Fruit fly (Drosophila melanogaster): ENCODE data around the gene CG32075.

The CG32075 gene

DNA sequence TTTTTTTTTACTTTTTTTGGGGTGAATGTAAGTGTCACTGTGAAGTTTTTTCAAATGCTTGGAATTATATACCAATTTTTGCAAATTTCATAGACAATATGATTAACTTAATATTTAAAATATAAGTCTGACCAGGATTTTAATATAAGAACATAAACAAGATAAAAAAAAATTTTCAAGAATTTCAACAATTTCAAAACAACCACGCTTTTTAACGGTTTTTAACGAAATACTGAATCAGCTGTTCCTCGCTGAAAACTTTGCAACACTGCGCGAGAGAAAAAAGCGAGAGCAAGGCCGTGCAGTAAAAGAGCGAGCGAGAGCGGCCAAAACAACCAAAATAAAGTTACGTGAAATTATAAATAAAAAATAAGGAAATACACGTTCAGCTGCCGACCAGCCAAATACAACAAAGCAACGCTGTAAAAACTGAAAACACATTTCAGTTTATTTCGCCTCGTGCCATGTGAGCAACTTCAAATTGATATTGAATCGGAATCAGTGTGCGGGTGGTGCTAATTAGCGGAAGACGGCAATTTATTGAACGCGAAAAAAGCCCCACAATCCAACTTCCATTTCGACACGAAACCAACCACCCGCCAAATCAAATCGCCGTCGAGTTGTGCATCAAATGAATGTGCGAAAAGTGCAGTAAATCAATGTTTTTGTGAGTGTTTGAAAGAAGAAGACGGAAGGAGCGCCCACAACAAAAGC is 31.6 kb upstream of the CG32075 start, which contains the start of the genes CG46439, Iyd and CG33947:
Gene CG46439 (minus strand): TSS at position 51 of the 714 bp plus-strand sequence.
Gene Iyd (minus strand): TSS at position 51 of the 714 bp plus-strand sequence.
Gene CG33947 (plus strand): TSS at position 302 of the 714 bp plus-strand sequence.
- TF ChIP-seq psq (optimal IDR thresholded peaks at IDR 0.05) = no peak
- TF ChIP-seq Dll (optimal IDR thresholded peaks at IDR 0.05) = no peak
- TF ChIP-seq pan (optimal IDR thresholded peaks at IDR 0.05) = no peak
- TF ChIP-seq CG8478 (optimal IDR thresholded peaks at IDR 0.05) = no peak
- no peak for TF ChIP-seq usp (GFP tag; optimal IDR thresholded peaks at IDR 0.05)
- TF ChIP-seq EcR (GFP tag; optimal IDR thresholded peaks at IDR 0.05) = no peak

DNA sequence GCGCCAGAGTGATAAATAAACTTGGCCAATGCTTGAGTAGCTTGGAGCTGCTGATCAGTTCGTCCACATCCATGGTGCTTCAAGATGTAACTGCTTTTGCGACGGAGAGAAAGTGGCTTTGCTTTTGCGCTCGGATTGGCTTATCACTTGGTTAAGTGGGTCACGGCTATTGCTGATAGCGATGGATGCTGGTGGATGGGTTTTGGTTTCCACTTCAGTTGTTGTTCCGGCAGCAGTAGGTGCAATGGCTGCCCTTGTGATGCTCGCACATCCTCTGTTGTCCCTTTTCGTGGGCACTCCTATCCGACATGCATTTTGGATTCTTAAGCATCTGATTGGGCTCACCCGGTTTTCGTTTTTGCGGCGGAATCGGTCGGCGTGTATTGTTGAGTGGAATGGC is 29.5 kb upstream of the CG32075 start:
- no peak for TF ChIP-seq psq (optimal IDR thresholded peaks at IDR 0.05)

DNA sequence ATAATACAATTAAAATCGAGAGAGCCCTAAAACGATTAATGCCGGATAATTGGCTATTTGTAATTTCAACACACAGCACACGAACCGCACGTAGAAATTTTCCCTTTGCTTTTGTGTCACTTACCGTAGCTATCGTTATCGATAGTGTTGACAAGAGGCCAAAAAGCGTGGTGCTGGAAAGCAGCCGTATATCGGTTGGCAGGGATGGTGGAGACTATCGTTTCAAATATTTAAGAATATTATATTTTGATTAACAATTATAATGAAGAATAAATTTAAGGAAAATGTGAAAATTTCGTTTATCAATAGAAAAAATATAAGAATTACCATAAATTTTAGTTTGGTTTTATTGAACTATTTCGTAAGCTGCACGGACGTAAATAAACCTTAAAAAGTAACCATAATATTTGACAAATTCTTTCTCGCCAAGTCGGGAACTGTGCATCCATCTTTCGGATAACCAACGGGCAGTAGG is 28.3 kb upstream of the CG32075 start, which contains the start of gene JIL-1:
Gene JIL-1 (minus strand): TSS at position 148 of the 475 bp plus-strand sequence.
- TF ChIP-seq usp (GFP tag; optimal IDR thresholded peaks at IDR 0.05) (no peak), pan (optimal IDR thresholded peaks at IDR 0.05) (no peak), EcR (GFP tag; optimal IDR thresholded peaks at IDR 0.05) (no peak), psq (optimal IDR thresholded peaks at IDR 0.05) (no peak), Dll (optimal IDR thresholded peaks at IDR 0.05) (no peak), CG8478 (optimal IDR thresholded peaks at IDR 0.05) (no peak)

DNA sequence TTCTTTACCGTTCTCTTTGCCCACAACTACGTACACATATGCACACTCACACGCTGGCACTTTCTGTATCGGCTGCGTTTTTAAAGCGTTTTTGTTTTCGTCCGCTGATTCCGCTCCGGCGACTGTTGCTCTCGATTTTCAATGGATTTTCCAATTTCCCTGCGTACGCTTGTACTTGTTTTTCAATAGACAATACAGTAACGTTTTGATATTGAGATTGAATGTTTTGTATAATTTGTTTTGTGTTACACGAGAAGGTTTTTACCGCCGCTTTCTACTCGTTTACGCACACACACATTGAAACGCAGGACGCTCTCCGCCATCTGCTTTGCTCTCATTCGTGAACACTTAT is 27.8 kb upstream of the CG32075 start:
- TF ChIP-seq pan (optimal IDR thresholded peaks at IDR 0.05) = no peak
- no peak for TF ChIP-seq psq (optimal IDR thresholded peaks at IDR 0.05)
- TF ChIP-seq EcR (GFP tag; optimal IDR thresholded peaks at IDR 0.05) = no peak
- no peak for TF ChIP-seq usp (GFP tag; optimal IDR thresholded peaks at IDR 0.05)
- TF ChIP-seq Dll (optimal IDR thresholded peaks at IDR 0.05) = no peak
- TF ChIP-seq CG8478 (optimal IDR thresholded peaks at IDR 0.05) = no peak

DNA sequence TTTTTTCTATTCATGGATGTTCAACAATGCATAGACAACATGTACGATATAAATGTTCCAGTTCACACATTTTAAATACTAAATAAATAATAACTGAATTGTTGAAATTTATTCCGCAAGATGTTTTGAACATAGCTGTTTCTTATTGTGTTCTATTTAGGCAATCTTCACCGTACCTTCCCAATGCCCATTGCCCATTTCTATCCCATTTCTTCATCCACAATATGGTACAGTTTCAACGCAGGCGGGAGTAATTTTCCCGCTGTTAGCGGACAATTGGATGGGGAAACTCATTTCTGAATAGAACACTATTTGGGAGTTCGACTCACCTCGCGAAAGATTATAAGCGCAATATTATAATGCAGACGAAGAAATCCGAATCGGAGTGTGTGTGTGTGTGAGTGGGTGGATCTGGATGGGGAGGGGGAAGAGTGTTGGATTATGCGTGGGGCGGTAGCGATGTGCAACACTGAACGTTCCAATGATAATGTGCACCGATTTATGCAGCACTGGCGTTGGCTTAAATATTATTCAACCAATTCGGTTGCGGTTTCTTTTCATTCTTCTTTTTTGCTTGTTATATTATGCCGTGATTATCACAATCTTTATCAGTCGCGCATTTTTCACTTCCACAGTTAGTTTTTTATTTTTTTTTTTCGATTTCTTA is 27.3 kb upstream of the CG32075 start:
- TF ChIP-seq Dll (optimal IDR thresholded peaks at IDR 0.05) = no peak
- no peak for TF ChIP-seq usp (GFP tag; optimal IDR thresholded peaks at IDR 0.05)
- TF ChIP-seq pan (optimal IDR thresholded peaks at IDR 0.05) = no peak

DNA sequence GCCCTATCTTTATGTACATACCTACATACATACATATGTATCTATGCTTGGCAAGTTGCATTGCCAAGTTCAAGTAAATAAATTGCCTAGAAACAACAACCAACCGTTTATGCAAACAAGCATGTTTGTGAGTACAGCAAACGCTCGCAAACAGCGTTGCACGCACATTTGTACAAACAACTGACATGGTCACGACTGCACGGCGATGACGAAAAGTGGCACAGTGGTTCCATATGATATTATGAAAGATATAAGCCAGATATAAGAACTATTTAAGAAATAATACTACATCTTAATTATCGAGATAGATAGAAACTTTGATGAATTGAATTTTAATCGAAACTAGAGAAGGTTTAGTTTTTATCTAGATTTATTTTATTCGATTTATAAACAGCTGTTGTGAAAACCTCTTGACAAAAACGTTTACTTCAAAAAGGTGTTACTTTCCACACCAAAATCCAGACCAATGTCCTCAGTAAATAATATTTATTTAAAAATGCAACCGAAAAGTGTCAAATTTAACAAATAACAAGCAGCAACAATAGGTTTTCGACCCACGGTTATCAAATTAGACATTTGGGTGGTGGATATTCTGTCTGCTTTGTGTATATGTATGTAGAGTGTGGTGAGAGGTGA is 25.2 kb upstream of the CG32075 start:
- no peak for TF ChIP-seq pan (optimal IDR thresholded peaks at IDR 0.05)
- no peak for TF ChIP-seq Dll (optimal IDR thresholded peaks at IDR 0.05)
- TF ChIP-seq usp (GFP tag; optimal IDR thresholded peaks at IDR 0.05) = no peak
- no peak for TF ChIP-seq psq (optimal IDR thresholded peaks at IDR 0.05)
- no peak for TF ChIP-seq EcR (GFP tag; optimal IDR thresholded peaks at IDR 0.05)
- no peak for TF ChIP-seq CG8478 (optimal IDR thresholded peaks at IDR 0.05)

DNA sequence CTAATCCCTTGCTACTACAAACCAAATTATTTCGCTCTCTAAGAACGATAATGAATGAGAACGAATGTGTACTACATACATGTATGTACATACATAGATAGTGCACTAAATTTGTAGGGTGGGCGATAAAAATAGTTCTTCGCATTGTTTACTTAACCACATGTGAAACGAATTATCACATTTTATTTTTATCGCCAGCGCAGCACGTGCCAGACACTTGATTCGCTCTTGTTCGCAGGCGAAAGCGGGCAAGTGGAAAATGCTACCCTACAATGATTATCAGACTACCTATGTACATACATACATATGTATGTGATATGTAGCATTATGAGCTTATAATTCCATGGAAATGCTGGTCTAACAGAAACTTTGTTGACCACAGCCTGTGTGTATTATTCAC is 21.1 kb upstream of the CG32075 start:
- TF ChIP-seq Dll (optimal IDR thresholded peaks at IDR 0.05) = no peak
- TF ChIP-seq CG8478 (optimal IDR thresholded peaks at IDR 0.05) = no peak
- no peak for TF ChIP-seq usp (GFP tag; optimal IDR thresholded peaks at IDR 0.05)
- no peak for TF ChIP-seq psq (optimal IDR thresholded peaks at IDR 0.05)
- no peak for TF ChIP-seq EcR (GFP tag; optimal IDR thresholded peaks at IDR 0.05)
- no peak for TF ChIP-seq pan (optimal IDR thresholded peaks at IDR 0.05)

DNA sequence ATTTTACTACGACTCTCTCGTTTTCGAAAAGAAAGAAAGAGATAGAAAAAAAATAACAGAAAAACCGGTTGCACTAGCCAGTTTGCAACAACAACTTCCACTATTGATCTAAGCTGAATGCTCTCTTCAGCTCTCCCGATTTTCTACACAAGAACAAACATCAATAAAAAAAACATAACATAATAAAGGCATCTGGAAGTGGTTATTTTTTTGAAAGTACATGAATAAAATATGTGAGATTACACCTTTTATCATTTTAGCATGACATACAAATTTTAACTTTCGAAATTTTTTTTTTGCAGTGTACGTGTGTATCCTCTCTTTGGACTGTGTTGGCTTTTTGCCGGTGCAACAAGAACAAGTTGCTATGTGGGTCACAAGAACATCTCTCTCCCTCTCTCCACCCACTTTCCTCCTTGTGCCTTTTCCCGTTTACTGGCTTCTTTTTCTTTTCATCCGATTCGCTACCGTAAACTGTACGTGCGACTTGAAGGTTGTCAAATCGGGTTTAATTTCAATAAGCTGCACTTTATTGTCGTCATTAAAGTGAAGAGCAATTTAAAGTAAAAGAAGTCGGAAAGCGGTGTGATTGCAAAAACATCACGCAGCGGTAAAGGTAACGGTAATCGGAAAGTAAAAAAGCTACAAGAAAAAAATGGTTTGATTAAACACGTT is 20.0 kb upstream of the CG32075 start:
- TF ChIP-seq psq (optimal IDR thresholded peaks at IDR 0.05) (no peak), CG8478 (optimal IDR thresholded peaks at IDR 0.05) (no peak), EcR (GFP tag; optimal IDR thresholded peaks at IDR 0.05) (no peak), pan (optimal IDR thresholded peaks at IDR 0.05) (no peak), usp (GFP tag; optimal IDR thresholded peaks at IDR 0.05) (no peak), Dll (optimal IDR thresholded peaks at IDR 0.05) (no peak)

DNA sequence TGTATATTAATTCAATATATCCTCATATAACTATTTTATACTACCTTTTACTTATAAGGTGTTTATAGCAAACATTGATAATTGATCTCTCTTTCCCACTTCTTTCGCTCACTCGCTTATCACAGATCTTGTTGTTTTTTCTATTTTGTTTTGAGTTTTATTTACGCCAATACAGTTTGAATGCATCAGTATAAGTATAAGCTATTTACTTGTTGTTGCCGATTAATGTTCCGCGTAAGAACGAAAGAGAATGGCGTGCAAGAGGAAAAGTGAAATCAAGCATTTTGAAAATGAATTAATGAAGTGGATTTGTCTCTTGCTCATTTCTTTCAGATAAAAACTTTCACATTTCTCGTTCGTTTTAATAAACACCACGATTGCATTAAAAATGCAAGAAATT is 18.9 kb upstream of the CG32075 start:
- TF ChIP-seq pan (optimal IDR thresholded peaks at IDR 0.05) = no peak
- TF ChIP-seq usp (GFP tag; optimal IDR thresholded peaks at IDR 0.05) = no peak
- TF ChIP-seq psq (optimal IDR thresholded peaks at IDR 0.05) = no peak
- no peak for TF ChIP-seq EcR (GFP tag; optimal IDR thresholded peaks at IDR 0.05)
- no peak for TF ChIP-seq Dll (optimal IDR thresholded peaks at IDR 0.05)
- no peak for TF ChIP-seq CG8478 (optimal IDR thresholded peaks at IDR 0.05)

DNA sequence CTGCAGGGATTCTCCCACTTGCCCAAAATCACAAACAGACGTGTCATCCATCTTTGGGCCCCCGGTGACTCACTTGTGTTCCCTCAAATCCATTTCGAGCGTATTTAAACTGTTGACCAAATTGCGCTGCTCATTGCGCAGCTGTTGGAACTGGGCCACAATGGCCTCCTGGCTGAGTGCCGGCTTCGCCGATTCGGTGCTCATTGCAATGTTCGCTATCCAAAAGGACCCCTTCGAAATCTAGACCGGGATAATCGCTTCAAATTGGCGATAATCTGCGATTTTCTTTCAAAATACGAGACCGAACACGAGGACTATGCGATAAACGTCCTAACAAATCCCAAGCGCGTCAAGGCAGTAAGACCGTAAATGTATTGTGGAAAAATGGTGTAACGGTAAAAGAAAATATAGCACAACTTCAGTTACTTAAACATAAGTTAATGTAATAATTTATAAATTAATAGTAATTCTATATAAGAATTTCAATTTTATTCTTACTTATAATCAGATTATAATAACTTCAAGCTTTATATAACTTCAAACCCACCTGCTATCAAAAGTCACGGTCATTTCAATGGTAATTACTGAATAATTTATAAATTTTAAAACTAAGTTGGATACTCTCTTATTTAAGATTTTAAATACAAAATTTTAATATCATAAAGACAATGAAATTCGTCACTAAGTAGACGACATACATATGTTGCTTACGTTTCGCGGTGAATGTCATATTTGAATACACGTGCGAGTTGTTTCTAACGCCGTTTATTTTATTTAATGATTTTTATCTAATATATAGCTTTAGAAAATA is 9.5 kb upstream of the CG32075 start, which contains the start of the genes Pfdn2 and Noc1:
Gene Pfdn2 (minus strand): TSS at position 346 of the 811 bp plus-strand sequence.
Gene Noc1 (plus strand): TSS at position 727 of the 811 bp plus-strand sequence.
- no peak for TF ChIP-seq psq (optimal IDR thresholded peaks at IDR 0.05)
- no peak for TF ChIP-seq usp (GFP tag; optimal IDR thresholded peaks at IDR 0.05)
- no peak for TF ChIP-seq pan (optimal IDR thresholded peaks at IDR 0.05)
- TF ChIP-seq CG8478 (optimal IDR thresholded peaks at IDR 0.05) = no peak
- TF ChIP-seq EcR (GFP tag; optimal IDR thresholded peaks at IDR 0.05) = no peak
- TF ChIP-seq Dll (optimal IDR thresholded peaks at IDR 0.05) = no peak

DNA sequence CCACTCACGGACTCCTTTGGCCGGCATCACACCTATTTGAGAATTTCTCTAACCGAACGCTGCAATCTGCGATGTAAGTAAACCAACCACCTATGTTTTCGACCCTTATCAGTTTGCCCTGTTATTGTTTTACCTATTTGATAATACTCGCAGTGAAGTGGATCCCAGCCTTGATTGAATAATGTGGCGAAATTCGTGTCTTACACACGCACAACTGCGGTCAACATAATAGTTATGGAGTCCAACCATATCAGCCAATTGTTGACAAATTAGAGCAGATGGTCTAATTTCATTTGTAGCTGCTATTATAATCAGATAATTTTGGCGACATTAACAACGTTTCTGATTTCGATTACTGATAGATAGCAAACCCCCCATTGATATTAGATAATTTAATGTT is 6.3 kb upstream of the CG32075 start:
- TF ChIP-seq Dll (optimal IDR thresholded peaks at IDR 0.05) = no peak

Data from whole organism.